Worm (Caenorhabditis elegans): ENCODE measurements around the gene Y111B2A.21.

ce11 chrIII:12728149-12728548, 18.1 kb upstream of the Y111B2A.21 start:
- TF ChIP-seq nhr-11 (tag; optimal IDR thresholded peaks at IDR 0.05) (no peak), mep-1 (tag; optimal IDR thresholded peaks at IDR 0.05) (no peak), lsy-2 (tag; optimal IDR thresholded peaks at IDR 0.05) (no peak)

Measured in whole organism, L4 larva.